Fruit fly (Drosophila melanogaster): Measurements from ENCODE around the gene rudhira.

rudhira gene

dm6 chrX:11846049-11846718 is 29.5 kb downstream of the rudhira start, which contains the start of gene CG15740 (continued):
- TF ChIP-seq CG17328 (GFP tag; IDR thresholded peaks at IDR 0.05) (peak; percentile 47; the same call in 1 of the 2 replicates), E2f1 (GFP tag; IDR thresholded peaks at IDR 0.05) (0 out of 2 replicates have a peak, but pooled peaks have one; percentile 44), CG12659 (GFP tag; optimal IDR thresholded peaks at IDR 0.05) (peak; percentile 5), CoRest (tag; optimal IDR thresholded peaks at IDR 0.05) (peak; percentile 32), CG17361 (GFP tag; IDR thresholded peaks at IDR 0.05) (peak; percentile 44; the same call in 2 of the 3 replicates), D19A (tag; optimal IDR thresholded peaks at IDR 0.05) (no peak), sc (optimal IDR thresholded peaks at IDR 0.05) (no peak), sc (GFP tag; optimal IDR thresholded peaks at IDR 0.05) (no peak), br (optimal IDR thresholded peaks at IDR 0.05) (no peak), Oli (tag; optimal IDR thresholded peaks at IDR 0.05) (peak; percentile 58), CG3847 (GFP tag; IDR thresholded peaks at IDR 0.05) (no peak; the same call in none of the 2 replicates), CG7786 (GFP tag; optimal IDR thresholded peaks at IDR 0.05) (no peak), CG9437 (GFP tag; optimal IDR thresholded peaks at IDR 0.05) (no peak), HLH3B (GFP tag; IDR thresholded peaks at IDR 0.05) (peak; percentile 57), Ets97D (GFP tag; optimal IDR thresholded peaks at IDR 0.05) (no peak), CG12155 (GFP tag; optimal IDR thresholded peaks at IDR 0.05) (no peak), CG33213 (GFP tag; optimal IDR thresholded peaks at IDR 0.05) (no peak), dysf (GFP tag; IDR thresholded peaks at IDR 0.05) (peak; percentile 77), CG4617 (GFP tag; optimal IDR thresholded peaks at IDR 0.05; ENCODE audit: borderline replicate concordance) (no peak), so (GFP tag; IDR thresholded peaks at IDR 0.05) (peak; percentile 67; the same call in 1 of the 3 replicates), klu (GFP tag; IDR thresholded peaks at IDR 0.05) (no peak), Dll (GFP tag; IDR thresholded peaks at IDR 0.05; ENCODE audit: partially characterized antibody) (no peak), Atf6 (GFP tag; IDR thresholded peaks at IDR 0.05) (peak; percentile 73; the same call in 1 of the 2 replicates), Hr3 (GFP tag; optimal IDR thresholded peaks at IDR 0.05) (peak; percentile 13), E2f2 (GFP tag; IDR thresholded peaks at IDR 0.05) (peak; percentile 37; the same call in 1 of the 2 replicates), sim (GFP tag; IDR thresholded peaks at IDR 0.05) (no peak), Ptx1 (GFP tag; IDR thresholded peaks at IDR 0.05) (peak; percentile 78), fd3F (GFP tag; optimal IDR thresholded peaks at IDR 0.05) (no peak), Meics (GFP tag; optimal IDR thresholded peaks at IDR 0.05) (peak; percentile 33), phol (tag; optimal IDR thresholded peaks at IDR 0.05) (peak; percentile 43), CG4707 (GFP tag; optimal IDR thresholded peaks at IDR 0.05) (no peak), nau (GFP tag; optimal IDR thresholded peaks at IDR 0.05) (no peak), CG11398 (GFP tag; optimal IDR thresholded peaks at IDR 0.05) (no peak), CG7556 (GFP tag; optimal IDR thresholded peaks at IDR 0.05) (peak; percentile 47), run (tag; optimal IDR thresholded peaks at IDR 0.05) (no peak), CG10462 (GFP tag; optimal IDR thresholded peaks at IDR 0.05) (no peak), CG16813 (GFP tag; IDR thresholded peaks at IDR 0.05; ENCODE audit: partially characterized antibody) (no peak), CG4820 (GFP tag; optimal IDR thresholded peaks at IDR 0.05) (peak; percentile 26), cas (GFP tag; IDR thresholded peaks at IDR 0.05) (no peak), CG31441 (GFP tag; IDR thresholded peaks at IDR 0.05) (peak; percentile 63), CG9215 (GFP tag; IDR thresholded peaks at IDR 0.05) (no peak), CG2889 (GFP tag; IDR thresholded peaks at IDR 0.05) (0 out of 3 replicates have a peak, but pooled peaks have one; percentile 26), CG4404 (GFP tag; IDR thresholded peaks at IDR 0.05) (0 out of 2 replicates have a peak, but pooled peaks have one; percentile 21), tgo (GFP tag; IDR thresholded peaks at IDR 0.05) (peak; percentile 45; the same call in 2 of the 3 replicates), CG13894 (tag; optimal IDR thresholded peaks at IDR 0.05) (no peak), BEAF-32 (GFP tag; optimal IDR thresholded peaks at IDR 0.05) (no peak), zen (tag; optimal IDR thresholded peaks at IDR 0.05) (no peak), lilli (GFP tag; optimal IDR thresholded peaks at IDR 0.05) (peak; percentile 9), Opbp (GFP tag; IDR thresholded peaks at IDR 0.05; ENCODE audit: partially characterized antibody) (no peak), CG14965 (GFP tag; optimal IDR thresholded peaks at IDR 0.05; ENCODE audit: borderline replicate concordance) (no peak)

Data from whole organism, embryonic.